Worm (Caenorhabditis elegans) whole organism, early embryonic: ENCODE results near the gene F10A3.4.

Experiments
- ama-1 ChIP-seq: fragments of 150-350 bp; optimal IDR thresholded peaks from 2 replicates; lab custom pipeline; 2014
- ets-7 ChIP-seq: sonication (generic microtip); optimal IDR thresholded peaks from 2 replicates; lab custom pipeline; 2016; ENCODE audit warnings: missing genotype, missing genetic modification characterization, missing compliant biosample characterization
- flt-1 ChIP-seq: fragments of 200-800 bp; sonication (Bioruptor generic); IDR thresholded peaks from 2 replicates; pipeline ENCODE4 v1.3.6; 2022; ENCODE audit warnings: missing genetic modification characterization, missing compliant biosample characterization

ce11 chrV:16163719-16164118 is 14.8 kb downstream of the F10A3.4 start, which contains the start of gene F10A3.12:
- TF ChIP-seq ama-1 (lab: Kevin White, UChicago) (no peak), flt-1 (GFP tag; lab: Robert Waterston, UW) (no peak), ets-7 (tag; lab: Kevin White, UChicago) (no peak)
